Fruit fly (Drosophila melanogaster): ENCODE measurements around the gene elm.

elm gene

dm6 chr3R:5668928-5669739 is 14.5 kb upstream of the elm start, which contains the start of the genes Xe7 and Atg17 (continued):
- TF ChIP-seq CG15601 (tag; optimal IDR thresholded peaks at IDR 0.05) (peak; percentile 85), Hsf (GFP tag; optimal IDR thresholded peaks at IDR 0.05) (peak; percentile 95), CG11093 (GFP tag; IDR thresholded peaks at IDR 0.05) (peak; percentile 94), CG2129 (GFP tag; IDR thresholded peaks at IDR 0.05; ENCODE audit: partially characterized antibody) (peak; percentile 37; the same call in 1 of the 2 replicates), ttk (GFP tag; IDR thresholded peaks at IDR 0.05) (peak; percentile 82), CG12071 (GFP tag; optimal IDR thresholded peaks at IDR 0.05) (peak; percentile 65), psq (GFP tag; optimal IDR thresholded peaks at IDR 0.05) (peak; percentile 23), chm (GFP tag; IDR thresholded peaks at IDR 0.05) (peak; percentile 35; the same call in 1 of the 2 replicates), Poxn (GFP tag; IDR thresholded peaks at IDR 0.05) (peak; percentile 80), E2f1 (GFP tag; IDR thresholded peaks at IDR 0.05) (peak; percentile 90), CG14441 (GFP tag; IDR thresholded peaks at IDR 0.05) (peak; percentile 93), Rx (GFP tag; IDR thresholded peaks at IDR 0.05) (peak; percentile 79), Side (GFP tag; optimal IDR thresholded peaks at IDR 0.05) (peak; percentile 62), cato (GFP tag; optimal IDR thresholded peaks at IDR 0.05; ENCODE audit: borderline replicate concordance) (peak; percentile 92), Awh (GFP tag; IDR thresholded peaks at IDR 0.05) (peak; percentile 67), dmrt11E (tag; optimal IDR thresholded peaks at IDR 0.05) (peak; percentile 86), CG10462 (GFP tag; optimal IDR thresholded peaks at IDR 0.05) (peak; percentile 80), otp (GFP tag; IDR thresholded peaks at IDR 0.05) (no peak; the same call in 2 of the 3 replicates), CG6813 (GFP tag; optimal IDR thresholded peaks at IDR 0.05) (peak; percentile 48), CG13624 (GFP tag; optimal IDR thresholded peaks at IDR 0.05) (peak; percentile 71), Stat92E (GFP tag; optimal IDR thresholded peaks at IDR 0.05) (no peak), CG17361 (GFP tag; IDR thresholded peaks at IDR 0.05) (peak; percentile 97), CG4854 (GFP tag; optimal IDR thresholded peaks at IDR 0.05) (peak; percentile 77), CG8089 (GFP tag; optimal IDR thresholded peaks at IDR 0.05) (peak; percentile 84), gem (tag; optimal IDR thresholded peaks at IDR 0.05) (peak; percentile 96), CG11695 (GFP tag; IDR thresholded peaks at IDR 0.05) (peak; percentile 85), Hmr (GFP tag; optimal IDR thresholded peaks at IDR 0.05) (peak; percentile 93), CG9876 (GFP tag; optimal IDR thresholded peaks at IDR 0.05) (peak; percentile 87), tgo (GFP tag; IDR thresholded peaks at IDR 0.05) (peak; percentile 84), CG2712 (tag; optimal IDR thresholded peaks at IDR 0.05) (peak; percentile 91), CG30403 (GFP tag; optimal IDR thresholded peaks at IDR 0.05) (peak; percentile 97), disco-r (GFP tag; optimal IDR thresholded peaks at IDR 0.05) (peak; percentile 71), CG12769 (tag; optimal IDR thresholded peaks at IDR 0.05) (peak; percentile 85), CG14014 (GFP tag; IDR thresholded peaks at IDR 0.05) (peak; percentile 87), yki (optimal IDR thresholded peaks at IDR 0.05) (no peak), insv (GFP tag; optimal IDR thresholded peaks at IDR 0.05) (peak in 1 of 2 experiments; percentile 70), CG3995 (GFP tag; optimal IDR thresholded peaks at IDR 0.05) (peak; percentile 64), CG11085 (GFP tag; IDR thresholded peaks at IDR 0.05) (peak; percentile 90), dati (GFP tag; IDR thresholded peaks at IDR 0.05) (peak; percentile 68), CG11504 (tag; optimal IDR thresholded peaks at IDR 0.05) (peak; percentile 90), lov (optimal IDR thresholded peaks at IDR 0.05) (no peak), lov (GFP tag; IDR thresholded peaks at IDR 0.05) (peak; percentile 54; the same call in 1 of the 3 replicates), Six4 (GFP tag; optimal IDR thresholded peaks at IDR 0.05) (peak; percentile 85), CoRest (tag; optimal IDR thresholded peaks at IDR 0.05) (peak; percentile 97), CG4617 (GFP tag; optimal IDR thresholded peaks at IDR 0.05; ENCODE audit: borderline replicate concordance) (peak; percentile 76), Pdp1 (GFP tag; optimal IDR thresholded peaks at IDR 0.05) (peak; percentile 88 to 96), Dek (tag; optimal IDR thresholded peaks at IDR 0.05) (peak; percentile 91), stc (GFP tag; IDR thresholded peaks at IDR 0.05) (peak; percentile 81; the same call in 1 of the 2 replicates), z (GFP tag; IDR thresholded peaks at IDR 0.05) (no peak)

All from whole organism, embryonic.